Fruit fly (Drosophila melanogaster): ENCODE measurements around the gene Rpn10.

The Rpn10 gene

dm6 chr3L:21509488-21510122, 27.2 kb upstream of the Rpn10 start (continued):
- TF ChIP-seq CG4318 (GFP tag; optimal IDR thresholded peaks at IDR 0.05) (peak; percentile 52), spab (GFP tag; optimal IDR thresholded peaks at IDR 0.05) (peak; percentile 13), CG6854 (GFP tag; optimal IDR thresholded peaks at IDR 0.05) (no peak), eg (GFP tag; IDR thresholded peaks at IDR 0.05) (no peak; the same call in 2 of the 3 replicates), svp (GFP tag) (no peak), Hr38 (GFP tag; optimal IDR thresholded peaks at IDR 0.05) (no peak), CG10669 (GFP tag; optimal IDR thresholded peaks at IDR 0.05) (peak; percentile 57), Ets21C (GFP tag; optimal IDR thresholded peaks at IDR 0.05) (peak; percentile 51), net (GFP tag; optimal IDR thresholded peaks at IDR 0.05) (peak; percentile 68), esn (GFP tag; optimal IDR thresholded peaks at IDR 0.05) (peak; percentile 73), CG10631 (GFP tag; optimal IDR thresholded peaks at IDR 0.05) (peak; percentile 55), fkh (GFP tag; optimal IDR thresholded peaks at IDR 0.05) (no peak), CG34406 (GFP tag; optimal IDR thresholded peaks at IDR 0.05) (peak; percentile 53), achi (GFP tag; optimal IDR thresholded peaks at IDR 0.05) (peak; percentile 67), Met (GFP tag; optimal IDR thresholded peaks at IDR 0.05) (peak; percentile 66), CG16779 (tag; optimal IDR thresholded peaks at IDR 0.05) (no peak), ss (GFP tag; optimal IDR thresholded peaks at IDR 0.05) (peak; percentile 0 to 27), acj6 (GFP tag; optimal IDR thresholded peaks at IDR 0.05) (peak; percentile 73), pdm3 (GFP tag; optimal IDR thresholded peaks at IDR 0.05) (peak; percentile 70), Hr4 (GFP tag; optimal IDR thresholded peaks at IDR 0.05) (peak; percentile 78), CG11294 (GFP tag; IDR thresholded peaks at IDR 0.05) (no peak), CG6276 (GFP tag; optimal IDR thresholded peaks at IDR 0.05) (peak; percentile 64)

dm6 chr3L:21515823-21516715, 20.7 kb upstream of the Rpn10 start, which contains the start of the genes SAK and Cdk12:
Gene SAK (minus strand): TSS chr3L:21515887.
Gene Cdk12 (plus strand): TSS chr3L:21516306.
- TF ChIP-seq ss (GFP tag; optimal IDR thresholded peaks at IDR 0.05), result peak; percentile 59 to 75
- peak; percentile 75 for TF ChIP-seq CG15336 (GFP tag; IDR thresholded peaks at IDR 0.05)
- TF ChIP-seq CG11902 (GFP tag; optimal IDR thresholded peaks at IDR 0.05), result peak; percentile 84
- TF ChIP-seq fkh (GFP tag; optimal IDR thresholded peaks at IDR 0.05), result peak; percentile 60
- peak; percentile 78 for TF ChIP-seq cyc (GFP tag; optimal IDR thresholded peaks at IDR 0.05)
- TF ChIP-seq CG10631 (GFP tag; optimal IDR thresholded peaks at IDR 0.05), result peak; percentile 90
- peak; percentile 75 for TF ChIP-seq CG7368 (GFP tag; optimal IDR thresholded peaks at IDR 0.05)
- TF ChIP-seq vri (GFP tag; optimal IDR thresholded peaks at IDR 0.05), result peak; percentile 23
- TF ChIP-seq Hr38 (GFP tag; optimal IDR thresholded peaks at IDR 0.05), result no peak
- TF ChIP-seq CG11762 (GFP tag; optimal IDR thresholded peaks at IDR 0.05; ENCODE audit: insufficient read depth), result peak; percentile 74
- TF ChIP-seq CG8319 (GFP tag; optimal IDR thresholded peaks at IDR 0.05), result peak; percentile 75
- TF ChIP-seq dsx (GFP tag; optimal IDR thresholded peaks at IDR 0.05; ENCODE audit: poor library complexity, severe bottlenecking), result peak; percentile 77
- TF ChIP-seq CG16779 (tag; optimal IDR thresholded peaks at IDR 0.05), result no peak
- TF ChIP-seq Sox102F (GFP tag; optimal IDR thresholded peaks at IDR 0.05), result peak; percentile 83
- peak; percentile 70 for TF ChIP-seq Ets21C (GFP tag; optimal IDR thresholded peaks at IDR 0.05)
- peak; percentile 9 for TF ChIP-seq fd85E (GFP tag; optimal IDR thresholded peaks at IDR 0.05)
- TF ChIP-seq CG9139 (GFP tag; optimal IDR thresholded peaks at IDR 0.05), result peak; percentile 49
- TF ChIP-seq spab (GFP tag; optimal IDR thresholded peaks at IDR 0.05), result peak; percentile 67
- peak; percentile 35 for TF ChIP-seq CG1621 (tag; optimal IDR thresholded peaks at IDR 0.05)
- TF ChIP-seq Hr4 (GFP tag; optimal IDR thresholded peaks at IDR 0.05), result peak; percentile 77
- peak; percentile 79 for TF ChIP-seq CG6163 (GFP tag; IDR thresholded peaks at IDR 0.05)
- peak; percentile 85 for TF ChIP-seq CG3919 (GFP tag; optimal IDR thresholded peaks at IDR 0.05)
- peak; percentile 59 for TF ChIP-seq Sox14 (GFP tag; optimal IDR thresholded peaks at IDR 0.05)
- TF ChIP-seq Met (GFP tag; optimal IDR thresholded peaks at IDR 0.05), result peak; percentile 77
- peak; percentile 63 for TF ChIP-seq fd59A (GFP tag; optimal IDR thresholded peaks at IDR 0.05)
- peak; percentile 84 for TF ChIP-seq CG3032 (tag; optimal IDR thresholded peaks at IDR 0.05)
- TF ChIP-seq lz (GFP tag; optimal IDR thresholded peaks at IDR 0.05), result peak; percentile 67
- TF ChIP-seq pdm3 (GFP tag; optimal IDR thresholded peaks at IDR 0.05), result peak; percentile 79
- TF ChIP-seq Eip75B (GFP tag; optimal IDR thresholded peaks at IDR 0.05), result peak; percentile 66
- peak; percentile 82 for TF ChIP-seq esn (GFP tag; optimal IDR thresholded peaks at IDR 0.05)
- peak; percentile 81 for TF ChIP-seq CG8632 (GFP tag; optimal IDR thresholded peaks at IDR 0.05)
- TF ChIP-seq Blimp-1 (GFP tag; optimal IDR thresholded peaks at IDR 0.05), result peak; percentile 69
- TF ChIP-seq CG32006 (GFP tag; optimal IDR thresholded peaks at IDR 0.05), result peak; percentile 89
- peak; percentile 86 for TF ChIP-seq acj6 (GFP tag; optimal IDR thresholded peaks at IDR 0.05)
- peak; percentile 88 for TF ChIP-seq OdsH (GFP tag; optimal IDR thresholded peaks at IDR 0.05)

All from whole organism, prepupa.